Worm (Caenorhabditis elegans): Measurements from ENCODE around the gene srsx-40.

DNA sequence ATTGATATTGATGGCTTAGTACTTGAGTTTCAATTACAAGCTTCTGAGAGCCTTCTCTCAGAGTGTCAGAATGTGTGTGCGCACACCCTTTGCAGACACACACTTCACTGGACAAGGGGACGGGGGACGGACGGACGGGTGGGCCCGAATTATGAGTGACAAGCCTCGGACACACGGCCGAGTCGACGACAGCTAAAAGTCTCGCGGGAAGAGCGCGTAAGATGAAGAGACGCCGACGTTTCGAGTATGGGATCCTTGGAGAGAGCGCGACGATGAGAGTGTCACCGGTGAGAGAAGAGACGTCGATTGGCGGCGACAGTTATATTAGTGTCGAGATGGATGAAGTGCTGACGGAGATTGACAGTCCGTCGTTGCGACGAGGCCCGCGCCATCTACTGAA is 42.5 kb upstream of the srsx-40 start:
- TF ChIP-seq ztf-4 (tag; optimal IDR thresholded peaks at IDR 0.05) (no peak), unc-62 (GFP tag; optimal IDR thresholded peaks at IDR 0.05) (no peak), mbf-1 (tag; optimal IDR thresholded peaks at IDR 0.05) (no peak), blmp-1 (tag; optimal IDR thresholded peaks at IDR 0.05; ENCODE audit: insufficient read depth) (no peak), skn-1 (tag; optimal IDR thresholded peaks at IDR 0.05) (no peak)
